Fruit fly (Drosophila melanogaster) whole organism, adult: Measurements from ENCODE around the gene tai.

Experiments
- CG11617 ChIP-seq: fragments of 200-800 bp; sonication (Bioruptor generic); optimal IDR thresholded peaks from 2 replicates; lab custom pipeline; 2017; ENCODE audit warnings: mild to moderate bottlenecking, missing biosample characterization, missing genetic modification reagents, missing genetic modification characterization
- CG12768 ChIP-seq: fragments of 200-800 bp; sonication (Bioruptor generic); optimal IDR thresholded peaks from 2 replicates; lab custom pipeline; 2017; ENCODE audit warnings: missing biosample characterization, missing genetic modification characterization, mild to moderate bottlenecking, moderate library complexity, missing genetic modification reagents
- CG14711 ChIP-seq: fragments of 200-800 bp; sonication (Bioruptor generic); optimal IDR thresholded peaks from 2 replicates; lab custom pipeline; 2018; ENCODE audit warnings: missing biosample characterization, mild to moderate bottlenecking, missing genetic modification characterization, moderate library complexity
- CG1620 ChIP-seq: fragments of 200-800 bp; sonication (Bioruptor generic); optimal IDR thresholded peaks from 2 replicates; lab custom pipeline; 2016; ENCODE audit warnings: missing biosample characterization, missing genetic modification characterization
- CG33017 ChIP-seq: fragments of 200-800 bp; sonication (Bioruptor generic); optimal IDR thresholded peaks from 2 replicates; lab custom pipeline; 2018; ENCODE audit warnings: missing biosample characterization, mild to moderate bottlenecking, missing genetic modification characterization, moderate library complexity
- CG5204 ChIP-seq: fragments of 200-800 bp; sonication (Bioruptor generic); optimal IDR thresholded peaks from 2 replicates; lab custom pipeline; 2016; ENCODE audit warnings: missing biosample characterization, missing genetic modification characterization
- CG7045 ChIP-seq: fragments of 200-800 bp; sonication (Bioruptor generic); optimal IDR thresholded peaks from 2 replicates; lab custom pipeline; 2017; ENCODE audit warnings: missing biosample characterization, mild to moderate bottlenecking, missing genetic modification characterization
- CG7101 ChIP-seq: fragments of 200-800 bp; sonication (Bioruptor generic); optimal IDR thresholded peaks from 2 replicates; lab custom pipeline; 2018; ENCODE audit warnings: missing biosample characterization, mild to moderate bottlenecking, missing genetic modification characterization, moderate library complexity
- Clk ChIP-seq: fragments of 200-800 bp; sonication (Bioruptor generic); optimal IDR thresholded peaks from 2 replicates; lab custom pipeline; 2017; ENCODE audit warnings: missing biosample characterization, missing genetic modification characterization
- Crg-1 ChIP-seq: fragments of 200-800 bp; sonication (Bioruptor generic); optimal IDR thresholded peaks from 2 replicates; lab custom pipeline; 2016; ENCODE audit warnings: missing biosample characterization, missing genetic modification characterization
- Hr96 ChIP-seq: fragments of 200-800 bp; sonication (Bioruptor generic); optimal IDR thresholded peaks from 2 replicates; lab custom pipeline; 2016; ENCODE audit warnings: missing biosample characterization, missing genetic modification characterization
- Mnt ChIP-seq: fragments of 200-800 bp; sonication (Bioruptor generic); optimal IDR thresholded peaks from 2 replicates; lab custom pipeline; 2016; ENCODE audit warnings: missing biosample characterization, mild to moderate bottlenecking, missing genetic modification characterization
- bab1 ChIP-seq: fragments of 200-800 bp; sonication (Bioruptor generic); optimal IDR thresholded peaks from 3 replicates; lab custom pipeline; 2019; ENCODE audit warnings: missing biosample characterization, mild to moderate bottlenecking, missing genetic modification characterization, moderate library complexity
- cic ChIP-seq: fragments of 200-800 bp; sonication (Bioruptor generic); optimal IDR thresholded peaks from 2 replicates; lab custom pipeline; 2017; ENCODE audit warnings: missing biosample characterization, mild to moderate bottlenecking, missing genetic modification characterization, moderate library complexity
- cnc ChIP-seq, 2 experiments: fragments of >200 bp; optimal IDR thresholded peaks; 2 replicates each; lab custom pipeline; 2017
- kay ChIP-seq: fragments of 200-800 bp; sonication (Bioruptor generic); peaks from one replicate; lab custom pipeline; 2016; ENCODE audit warnings: missing biosample characterization, missing genetic modification characterization, borderline replicate concordance
- ovo ChIP-seq: fragments of 200-800 bp; sonication (Bioruptor generic); optimal IDR thresholded peaks from 2 replicates; lab custom pipeline; 2016; ENCODE audit warnings: missing biosample characterization, missing genetic modification characterization
- pad ChIP-seq: fragments of 200-800 bp; sonication (Bioruptor generic); optimal IDR thresholded peaks from 3 replicates; lab custom pipeline; 2017; ENCODE audit warnings: missing biosample characterization, missing genetic modification characterization, mild to moderate bottlenecking, moderate library complexity, missing genetic modification reagents
- tj ChIP-seq: fragments of 200-800 bp; sonication (Bioruptor generic); optimal IDR thresholded peaks from 3 replicates; lab custom pipeline; 2017; ENCODE audit warnings: missing biosample characterization, mild to moderate bottlenecking, missing genetic modification characterization, moderate library complexity
- toe ChIP-seq: fragments of 200-800 bp; sonication (Bioruptor generic); optimal IDR thresholded peaks from 2 replicates; lab custom pipeline; 2016; ENCODE audit warnings: missing biosample characterization, missing genetic modification characterization

tai gene

dm6 chr2L:9205133-9205615 is 38.6 kb downstream of the tai start:
- peak; percentile 86 for TF ChIP-seq toe (GFP tag; lab: Kevin White, UChicago)
- peak; percentile 82 for TF ChIP-seq tj (GFP tag; lab: Kevin White, UChicago)
- peak; percentile 79 for TF ChIP-seq ovo
- TF ChIP-seq pad = peak; percentile 22
- TF ChIP-seq CG11617 = peak; percentile 71
- TF ChIP-seq Mnt (GFP tag; lab: Kevin White, UChicago) = peak; percentile 63
- peak; percentile 85 for TF ChIP-seq CG33017 (tag; lab: Kevin White, UChicago)
- TF ChIP-seq CG14711 = peak; percentile 36
- TF ChIP-seq cic (GFP tag; lab: Kevin White, UChicago) = peak; percentile 97
- peak; percentile 72 for TF ChIP-seq CG7045 (GFP tag; lab: Kevin White, UChicago)
- no peak for TF ChIP-seq CG1620
- peak; percentile 83 for TF ChIP-seq CG12768 (GFP tag; lab: Kevin White, UChicago)
- peak; percentile 99 for TF ChIP-seq kay (GFP tag; lab: Kevin White, UChicago)
- TF ChIP-seq Crg-1 (GFP tag; lab: Kevin White, UChicago) = peak; percentile 34
- no peak for TF ChIP-seq cnc (optimal IDR thresholded peaks at IDR 0.05; lab: Kevin White, UChicago)
- peak; percentile 93 for TF ChIP-seq Clk
- TF ChIP-seq CG7101 = peak; percentile 41
- TF ChIP-seq bab1 = peak; percentile 98
- TF ChIP-seq Hr96 = peak; percentile 69
- no peak for TF ChIP-seq CG5204 (GFP tag; lab: Kevin White, UChicago)

- TF ChIP-seq CG33017 (tag; lab: Kevin White, UChicago) = no peak
These were observed 39.8 kb downstream of the tai start for dm6 chr2L:9206401-9206800.

- TF ChIP-seq cic (GFP tag; lab: Kevin White, UChicago) (no peak), CG7101 (no peak), ovo (no peak), Hr96 (no peak), CG11617 (no peak), kay (GFP tag; lab: Kevin White, UChicago) (no peak), Crg-1 (GFP tag; lab: Kevin White, UChicago) (no peak), pad (no peak), CG12768 (GFP tag; lab: Kevin White, UChicago) (no peak), CG7045 (GFP tag; lab: Kevin White, UChicago) (no peak), toe (GFP tag; lab: Kevin White, UChicago) (no peak), CG1620 (no peak), cnc (optimal IDR thresholded peaks at IDR 0.05; lab: Kevin White, UChicago) (no peak), CG33017 (tag; lab: Kevin White, UChicago) (no peak), bab1 (no peak), CG5204 (GFP tag; lab: Kevin White, UChicago) (no peak)
These were observed 40.6 kb downstream of the tai start for dm6 chr2L:9207133-9207532.

- TF ChIP-seq CG12768 (GFP tag; lab: Kevin White, UChicago) (peak; percentile 8), CG7101 (peak; percentile 1), CG14711 (peak; percentile 2), Mnt (GFP tag; lab: Kevin White, UChicago) (no peak), CG7045 (GFP tag; lab: Kevin White, UChicago) (peak; percentile 35), CG1620 (no peak), kay (GFP tag; lab: Kevin White, UChicago) (no peak), Crg-1 (GFP tag; lab: Kevin White, UChicago) (no peak), bab1 (peak; percentile 24), CG11617 (peak; percentile 37), CG33017 (tag; lab: Kevin White, UChicago) (peak; percentile 19)
These were observed 44.5 kb downstream of the tai start for dm6 chr2L:9210864-9211701.

- TF ChIP-seq bab1 (no peak), CG14711 (no peak), Hr96 (no peak), cnc (optimal IDR thresholded peaks at IDR 0.05; lab: Kevin White, UChicago) (no peak), tj (GFP tag; lab: Kevin White, UChicago) (no peak), toe (GFP tag; lab: Kevin White, UChicago) (no peak), CG12768 (GFP tag; lab: Kevin White, UChicago) (no peak), CG1620 (no peak)
These were observed 47.0 kb downstream of the tai start for dm6 chr2L:9213626-9214025.

- TF ChIP-seq CG1620 (no peak), CG5204 (GFP tag; lab: Kevin White, UChicago) (no peak), CG11617 (no peak), Mnt (GFP tag; lab: Kevin White, UChicago) (no peak), ovo (no peak), Crg-1 (GFP tag; lab: Kevin White, UChicago) (no peak), cic (GFP tag; lab: Kevin White, UChicago) (no peak), CG7101 (no peak), CG33017 (tag; lab: Kevin White, UChicago) (no peak), bab1 (no peak), kay (GFP tag; lab: Kevin White, UChicago) (no peak), CG14711 (no peak), pad (no peak)
These were observed 49.3 kb downstream of the tai start for dm6 chr2L:9215899-9216298.

- TF ChIP-seq CG12768 (GFP tag; lab: Kevin White, UChicago) = no peak
- no peak for TF ChIP-seq CG11617
- TF ChIP-seq kay (GFP tag; lab: Kevin White, UChicago) = no peak
- TF ChIP-seq Hr96 = no peak
- TF ChIP-seq CG5204 (GFP tag; lab: Kevin White, UChicago) = no peak
- TF ChIP-seq toe (GFP tag; lab: Kevin White, UChicago) = no peak
These were observed 56.7 kb downstream of the tai start for dm6 chr2L:9223266-9223665.
